Fruit fly (Drosophila melanogaster) whole organism: Measurements from ENCODE around the gene CG34136.

Source experiments
- Dll ChIP-seq: fragments of >200 bp; optimal IDR thresholded peaks from 2 replicates; lab custom pipeline; 2017
- EcR ChIP-seq, 2 experiments: fragments of >200 bp; optimal IDR thresholded peaks; 2 replicates each; lab custom pipeline; 2017; ENCODE audit warnings: missing biosample characterization in 2 of 2, missing genetic modification characterization in 2 of 2, missing genetic modification reagents in 2 of 2
- psq ChIP-seq: fragments of >200 bp; optimal IDR thresholded peaks from 2 replicates; lab custom pipeline; 2017

dm6 chr2L:21111849-21112248 lies 15.1 kb downstream of the CG34136 start:
- TF ChIP-seq Dll (no peak), EcR (GFP tag; optimal IDR thresholded peaks at IDR 0.05; lab: Kevin White, UChicago) (no peak), psq (lab: Kevin White, UChicago) (no peak)
